Worm (Caenorhabditis elegans) whole organism, young adult: ENCODE data around the gene K08H2.5.

Source experiments
- F49E8.2 ChIP-seq: sonication (generic microtip); optimal IDR thresholded peaks from 3 replicates; lab custom pipeline; 2017; ENCODE audit warnings: missing genetic modification characterization, mild to moderate bottlenecking, missing compliant biosample characterization, antibody characterized with exemption, moderate library complexity; ENCODE audit not compliant: insufficient read depth
- athp-1 ChIP-seq: sonication (generic microtip); optimal IDR thresholded peaks from 2 replicates; lab custom pipeline; 2017; ENCODE audit warnings: mild to moderate bottlenecking, missing genetic modification characterization, missing compliant biosample characterization
- let-607 ChIP-seq, 2 experiments: fragments of 200-800 bp in 1 of 2; sonication (Bioruptor generic) in 1 of 2; sonication (generic microtip) in 1 of 2; optimal IDR thresholded peaks; 2 replicates each; lab custom pipeline; 2016 to 2018; ENCODE audit warnings: mild to moderate bottlenecking in 2 of 2, missing compliant biosample characterization in 2 of 2, missing genetic modification characterization in 2 of 2, moderate library complexity in 2 of 2, missing genotype in 1 of 2
- nfya-1 ChIP-seq: sonication (generic microtip); optimal IDR thresholded peaks from 2 replicates; lab custom pipeline; 2017; ENCODE audit warnings: antibody characterized with exemption, missing compliant biosample characterization, missing genetic modification characterization, borderline replicate concordance; ENCODE audit not compliant: insufficient read depth
- nhr-179 ChIP-seq: sonication (generic microtip); optimal IDR thresholded peaks from 2 replicates; lab custom pipeline; 2016; ENCODE audit warnings: mild to moderate bottlenecking, missing genetic modification characterization, missing compliant biosample characterization

ce11 chrX:13251914-13252434 is 9.8 kb upstream of the K08H2.5 start, which contains the start of gene nhr-32:
- TF ChIP-seq F49E8.2 (tag; lab: Kevin White, UChicago) (no peak), let-607 (tag; optimal IDR thresholded peaks at IDR 0.05; lab: Kevin White, UChicago) (no peak), nfya-1 (tag; lab: Kevin White, UChicago) (no peak), nhr-179 (tag; lab: Kevin White, UChicago) (no peak), athp-1 (no peak)
